Worm (Caenorhabditis elegans): ENCODE results near the gene nhr-281.

- TF ChIP-seq ceh-82 (tag; optimal IDR thresholded peaks at IDR 0.05) (no peak), elt-3 (tag; optimal IDR thresholded peaks at IDR 0.05) (no peak), lin-15B (tag; optimal IDR thresholded peaks at IDR 0.05) (no peak)
Measured at ce11 chrX:14108245-14108644, 5.0 kb downstream of the nhr-281 start, which contains the start of gene F16B12.7.

Measured in whole organism, L3 larva.